Worm (Caenorhabditis elegans): ENCODE data around the gene srsx-30.

srsx-30 gene

DNA sequence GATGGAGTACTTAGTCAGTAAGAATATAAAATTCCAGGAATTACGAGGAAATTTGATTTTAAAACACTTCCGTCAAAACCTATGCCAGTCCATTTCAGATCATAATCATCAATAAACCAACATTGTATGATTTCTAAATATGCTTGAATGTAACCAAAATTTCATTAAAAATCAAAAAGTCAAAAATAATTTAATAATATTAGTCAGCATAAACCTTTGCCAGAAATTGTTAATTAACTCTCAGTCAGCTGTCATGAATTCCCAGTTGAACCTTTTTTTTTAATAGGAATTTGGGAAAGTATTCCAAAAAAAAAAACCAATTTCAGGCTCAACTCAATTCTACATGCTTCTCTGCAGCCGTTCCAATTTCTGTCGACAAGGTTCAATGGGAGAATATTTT is 10.3 kb upstream of the srsx-30 start, which contains the start of gene srsx-26:
Gene srsx-26, plus strand, starts transcription at position 301 of the 400 bp plus-strand sequence.
- TF ChIP-seq him-1 (tag; optimal IDR thresholded peaks at IDR 0.05) (no peak), dao-5 (tag; optimal IDR thresholded peaks at IDR 0.05) (no peak), W03F9.2 (tag; optimal IDR thresholded peaks at IDR 0.05) (no peak)

- TF ChIP-seq W03F9.2 (tag; optimal IDR thresholded peaks at IDR 0.05): no peak
- no peak for TF ChIP-seq dao-5 (tag; optimal IDR thresholded peaks at IDR 0.05)
- TF ChIP-seq him-1 (tag; optimal IDR thresholded peaks at IDR 0.05): no peak
Measured at ce11 chrV:10149728-10150127, 8.9 kb upstream of the srsx-30 start, which contains the start of gene srsx-27. Gene srsx-27, plus strand, starts transcription at chrV:10150028.

ce11 chrV:10152278-10152677 is 6.3 kb upstream of the srsx-30 start, which contains the start of gene srsx-28:
Gene srsx-28, plus strand, starts transcription at chrV:10152578.
- TF ChIP-seq him-1 (tag; optimal IDR thresholded peaks at IDR 0.05) (no peak), dao-5 (tag; optimal IDR thresholded peaks at IDR 0.05) (no peak), W03F9.2 (tag; optimal IDR thresholded peaks at IDR 0.05) (no peak)

ce11 chrV:10153076-10153475 is 5.6 kb upstream of the srsx-30 start:
- TF ChIP-seq him-1 (tag; optimal IDR thresholded peaks at IDR 0.05) (no peak), dao-5 (tag; optimal IDR thresholded peaks at IDR 0.05) (no peak)

DNA sequence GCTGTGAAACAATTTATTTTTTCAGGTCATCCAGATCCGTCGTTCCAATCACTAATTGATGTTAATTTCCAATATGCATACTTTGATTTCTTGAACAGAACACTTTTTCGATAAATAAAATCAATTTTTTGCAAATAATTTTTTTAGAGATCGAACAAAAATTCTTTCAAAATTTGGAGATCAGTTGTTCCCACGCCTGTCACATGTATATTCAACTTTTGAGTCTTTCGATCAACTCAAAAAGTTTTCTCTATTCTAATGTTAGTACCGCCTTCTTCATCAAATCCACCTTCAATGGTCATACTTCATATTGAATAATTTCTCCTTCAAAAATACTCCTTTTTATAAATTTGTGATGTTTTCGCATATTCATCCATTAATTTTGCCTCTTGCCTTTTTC is 3.9 kb upstream of the srsx-30 start, which contains the start of gene srsx-29:
Gene srsx-29, plus strand, starts transcription at position 301 of the 400 bp plus-strand sequence.
- TF ChIP-seq W03F9.2 (tag; optimal IDR thresholded peaks at IDR 0.05) (no peak), him-1 (tag; optimal IDR thresholded peaks at IDR 0.05) (no peak), dao-5 (tag; optimal IDR thresholded peaks at IDR 0.05) (no peak)

DNA sequence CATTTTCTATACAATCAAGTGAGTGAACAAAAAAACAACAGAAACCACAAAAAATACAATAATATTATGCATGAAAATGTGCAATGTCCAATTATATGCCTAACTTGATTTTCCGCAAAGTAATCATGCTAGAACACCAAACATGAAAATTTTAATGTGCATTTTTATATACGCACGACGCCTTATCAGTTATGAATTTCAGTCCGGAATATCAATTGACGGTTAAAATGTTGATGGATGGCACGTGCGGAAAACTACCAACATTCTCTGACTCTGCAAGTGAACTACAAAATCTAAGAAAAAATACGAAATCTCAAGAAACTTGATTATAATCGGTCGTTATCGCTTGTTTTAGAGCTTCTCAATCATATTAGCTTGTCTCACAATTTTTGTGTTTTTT is 1.3 kb downstream of the srsx-30 start:
- TF ChIP-seq him-1 (tag; optimal IDR thresholded peaks at IDR 0.05) (no peak), dao-5 (tag; optimal IDR thresholded peaks at IDR 0.05) (no peak), W03F9.2 (tag; optimal IDR thresholded peaks at IDR 0.05) (no peak)

DNA sequence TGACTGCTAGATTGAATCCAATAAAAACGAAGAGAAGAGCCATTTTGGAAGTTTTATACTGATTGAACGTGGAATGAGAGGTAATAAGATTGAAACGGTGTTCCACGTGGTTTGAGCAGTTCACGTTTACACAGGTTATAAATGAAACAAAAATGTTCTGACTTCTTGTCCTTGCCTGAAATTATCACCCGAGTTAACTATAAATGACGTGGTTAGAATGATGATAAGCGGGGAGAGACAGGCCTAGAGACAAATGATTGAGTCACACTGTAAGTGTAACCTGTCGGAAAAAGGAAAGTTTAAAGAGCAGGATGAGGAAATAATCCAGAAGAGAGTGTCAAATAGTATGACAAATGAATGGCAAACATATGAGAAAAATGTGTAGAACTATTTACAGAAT is 2.3 kb downstream of the srsx-30 start, which contains the start of gene C51E3.10:
Gene C51E3.10, minus strand, starts transcription at position 181 of the 400 bp plus-strand sequence.
- no peak for TF ChIP-seq him-1 (tag; optimal IDR thresholded peaks at IDR 0.05)

- no peak for TF ChIP-seq him-1 (tag; optimal IDR thresholded peaks at IDR 0.05)
- no peak for TF ChIP-seq dao-5 (tag; optimal IDR thresholded peaks at IDR 0.05)
- TF ChIP-seq W03F9.2 (tag; optimal IDR thresholded peaks at IDR 0.05): no peak
Measured at ce11 chrV:10166368-10166767, 7.7 kb downstream of the srsx-30 start, which contains the start of gene C51E3.6. Gene C51E3.6, minus strand, starts transcription at chrV:10166468.

- no peak for TF ChIP-seq dao-5 (tag; optimal IDR thresholded peaks at IDR 0.05)
- TF ChIP-seq him-1 (tag; optimal IDR thresholded peaks at IDR 0.05): peak; percentile 93
Measured at ce11 chrV:10168870-10169269, 10.2 kb downstream of the srsx-30 start.

- TF ChIP-seq W03F9.2 (tag; optimal IDR thresholded peaks at IDR 0.05) (no peak), dao-5 (tag; optimal IDR thresholded peaks at IDR 0.05) (no peak), him-1 (tag; optimal IDR thresholded peaks at IDR 0.05) (no peak)
Measured at ce11 chrV:10173653-10174052, 15.0 kb downstream of the srsx-30 start, which contains the start of gene egl-3. Gene egl-3, minus strand, starts transcription at chrV:10173753.

ce11 chrV:10174632-10175075 is 16.0 kb downstream of the srsx-30 start:
- TF ChIP-seq dao-5 (tag; optimal IDR thresholded peaks at IDR 0.05) (no peak), him-1 (tag; optimal IDR thresholded peaks at IDR 0.05) (peak; percentile 95), W03F9.2 (tag; optimal IDR thresholded peaks at IDR 0.05) (no peak)

- TF ChIP-seq him-1 (tag; optimal IDR thresholded peaks at IDR 0.05) (peak; percentile 40), dao-5 (tag; optimal IDR thresholded peaks at IDR 0.05) (no peak), W03F9.2 (tag; optimal IDR thresholded peaks at IDR 0.05) (peak; percentile 55)
Measured at ce11 chrV:10178166-10178565, 19.5 kb downstream of the srsx-30 start.

- TF ChIP-seq dao-5 (tag; optimal IDR thresholded peaks at IDR 0.05): no peak
- TF ChIP-seq W03F9.2 (tag; optimal IDR thresholded peaks at IDR 0.05): no peak
- TF ChIP-seq him-1 (tag; optimal IDR thresholded peaks at IDR 0.05): no peak
Measured at ce11 chrV:10179235-10179634, 20.6 kb downstream of the srsx-30 start, which contains the start of gene cul-5. Gene cul-5, plus strand, starts transcription at chrV:10179535.

- TF ChIP-seq him-1 (tag; optimal IDR thresholded peaks at IDR 0.05) (no peak), W03F9.2 (tag; optimal IDR thresholded peaks at IDR 0.05) (no peak), dao-5 (tag; optimal IDR thresholded peaks at IDR 0.05) (no peak)
Measured at ce11 chrV:10182984-10183383, 24.4 kb downstream of the srsx-30 start, which contains the start of gene ZK856.4. Gene ZK856.4, plus strand, starts transcription at chrV:10183284.

DNA sequence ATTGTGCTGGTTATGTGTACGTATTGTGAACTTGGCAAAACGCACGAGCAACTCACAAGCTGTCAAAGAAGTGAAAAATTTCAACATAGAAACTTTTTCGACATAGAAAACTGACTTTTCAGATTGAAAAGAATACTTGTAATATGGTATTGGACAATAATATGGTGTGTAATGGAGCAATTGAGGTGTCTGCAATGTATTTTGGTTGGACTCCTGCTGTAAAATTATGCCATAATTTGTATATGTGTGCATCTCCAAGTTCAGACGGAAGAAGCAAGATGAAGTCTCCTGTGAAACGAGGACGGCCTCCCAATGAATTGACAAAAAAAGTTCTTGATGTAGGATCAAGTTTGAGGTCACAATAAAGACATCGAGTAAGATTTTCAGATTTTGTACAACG is 25.2 kb downstream of the srsx-30 start:
- TF ChIP-seq dao-5 (tag; optimal IDR thresholded peaks at IDR 0.05): no peak
- no peak for TF ChIP-seq W03F9.2 (tag; optimal IDR thresholded peaks at IDR 0.05)
